Fruit fly (Drosophila melanogaster): ENCODE data around the gene vari.

DNA sequence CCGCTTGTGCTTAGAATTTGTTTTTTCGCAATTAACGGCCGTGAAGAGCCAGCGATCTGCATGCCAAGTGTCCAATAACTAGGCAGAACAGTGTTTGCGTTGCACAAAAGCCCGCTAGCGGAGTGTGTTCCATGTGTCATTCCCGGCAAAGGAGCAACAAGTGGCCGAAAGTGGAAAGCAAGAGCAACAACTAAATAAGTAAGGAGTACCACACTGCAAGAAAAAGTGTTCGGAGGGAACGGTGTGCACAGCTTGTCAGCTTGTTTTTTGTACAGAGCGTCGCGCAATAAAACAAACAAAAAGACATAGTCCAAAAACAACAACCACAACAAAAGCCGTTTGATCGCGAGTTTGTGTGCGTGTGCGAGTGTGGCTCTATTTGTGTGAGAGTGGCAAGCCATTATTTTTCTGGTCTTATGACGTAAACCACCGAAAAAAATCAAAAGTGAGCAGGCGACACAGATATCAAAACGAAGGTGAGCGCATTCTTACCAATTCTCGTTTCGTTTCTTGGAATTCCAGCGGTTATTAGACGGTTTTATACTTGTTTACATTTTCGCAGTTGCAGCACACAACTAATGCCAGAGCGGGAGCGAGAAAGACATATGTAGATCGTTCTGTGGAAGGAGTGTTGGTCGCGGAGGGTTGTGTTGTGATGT lies 38.5 kb downstream of the vari start:
- no peak for TF ChIP-seq EcR (GFP tag; optimal IDR thresholded peaks at IDR 0.05)
- no peak for TF ChIP-seq psq (optimal IDR thresholded peaks at IDR 0.05)

Data from whole organism.